Worm (Caenorhabditis elegans) whole organism, L4 larva: ENCODE results near the gene ttr-27.

Experiments used
- F37D6.2 ChIP-seq: sonication (generic microtip); optimal IDR thresholded peaks from 2 replicates; lab custom pipeline; 2016; ENCODE audit warnings: mild to moderate bottlenecking, missing genetic modification characterization, missing compliant biosample characterization
- T20F7.1 ChIP-seq: fragments of 200-800 bp; sonication (Bioruptor generic); optimal IDR thresholded peaks from 2 replicates; lab custom pipeline; 2018; ENCODE audit warnings: mild to moderate bottlenecking, missing genetic modification characterization, missing compliant biosample characterization
- ZK337.2 ChIP-seq: fragments of 200-800 bp; sonication (Bioruptor generic); IDR thresholded peaks from 2 replicates; pipeline ENCODE4 v1.3.6; 2022; ENCODE audit warnings: missing genetic modification reagents, missing genetic modification characterization, missing compliant biosample characterization
- aha-1 ChIP-seq: fragments of 150-350 bp; peaks from one replicate; lab custom pipeline; 2014; ENCODE audit warnings: missing biosample characterization, missing genetic modification characterization
- ceh-44 ChIP-seq: fragments of 200-800 bp; sonication (Bioruptor generic); IDR thresholded peaks from 2 replicates; pipeline ENCODE4 v1.3.6; 2022; ENCODE audit warnings: missing genetic modification reagents, missing genetic modification characterization, missing compliant biosample characterization
- ceh-82 ChIP-seq: sonication (generic microtip); optimal IDR thresholded peaks from 2 replicates; lab custom pipeline; 2017; ENCODE audit warnings: missing biosample characterization, missing genetic modification characterization
- daf-12 ChIP-seq: fragments of 150-350 bp; optimal IDR thresholded peaks from 2 replicates; lab custom pipeline; 2014; ENCODE audit warnings: missing biosample characterization, missing genetic modification reagents, missing genetic modification characterization
- daf-16 ChIP-seq, 3 experiments: sonication (generic microtip); optimal IDR thresholded peaks; 2 replicates each; lab custom pipeline; 2016 to 2017; ENCODE audit warnings: missing genetic modification characterization in 3 of 3, missing genetic modification reagents in 3 of 3, mild to moderate bottlenecking in 2 of 3, missing compliant biosample characterization in 2 of 3, missing biosample characterization in 1 of 3, moderate library complexity in 1 of 3
- daf-19 ChIP-seq: fragments of 200-800 bp; sonication (Bioruptor generic); conservative IDR thresholded peaks from 2 replicates; pipeline ENCODE4 v1.3.6; 2022; ENCODE audit warnings: missing genetic modification characterization, missing compliant biosample characterization
- dmd-6 ChIP-seq: fragments of 200-800 bp; sonication (Bioruptor generic); IDR thresholded peaks from 2 replicates; pipeline ENCODE4 v1.3.6; 2022; ENCODE audit warnings: missing genetic modification reagents, missing genetic modification characterization, missing compliant biosample characterization
- dmd-8 ChIP-seq: fragments of 200-800 bp; sonication (Bioruptor generic); IDR thresholded peaks from 2 replicates; pipeline ENCODE4 v1.3.6; 2022; ENCODE audit warnings: missing genetic modification characterization, missing compliant biosample characterization
- dve-1 ChIP-seq: sonication (generic microtip); optimal IDR thresholded peaks from 2 replicates; lab custom pipeline; 2017; ENCODE audit warnings: antibody characterized with exemption, mild to moderate bottlenecking, missing genetic modification characterization, missing compliant biosample characterization; ENCODE audit not compliant: insufficient read depth
- egl-27 ChIP-seq: sonication (generic microtip); optimal IDR thresholded peaks from 3 replicates; lab custom pipeline; 2017; ENCODE audit warnings: missing biosample characterization, missing genetic modification reagents, missing genetic modification characterization
- fkh-10 ChIP-seq: fragments of 150-350 bp; optimal IDR thresholded peaks from 2 replicates; lab custom pipeline; 2014; ENCODE audit warnings: missing biosample characterization, missing genetic modification reagents, missing genetic modification characterization
- hlh-11 ChIP-seq: fragments of 200-800 bp; sonication (Bioruptor generic); optimal IDR thresholded peaks from 2 replicates; lab custom pipeline; 2018; ENCODE audit warnings: mild to moderate bottlenecking, missing genetic modification characterization, missing compliant biosample characterization
- hlh-30 ChIP-seq: sonication (generic microtip); optimal IDR thresholded peaks from 2 replicates; lab custom pipeline; 2017; ENCODE audit warnings: antibody characterized with exemption, mild to moderate bottlenecking, missing genetic modification characterization, missing compliant biosample characterization; ENCODE audit not compliant: insufficient read depth
- lin-1 ChIP-seq: fragments of 200-800 bp; sonication (Bioruptor generic); IDR thresholded peaks from 2 replicates; pipeline ENCODE4 v1.3.6; 2022; ENCODE audit warnings: missing genetic modification reagents, missing genetic modification characterization, missing compliant biosample characterization
- madf-5 ChIP-seq, 2 experiments: fragments of 200-800 bp; sonication (Bioruptor generic); IDR thresholded peaks; 2 replicates each; pipeline ENCODE4 v1.3.6; 2022; ENCODE audit warnings: missing compliant biosample characterization in 2 of 2, missing genetic modification characterization in 2 of 2
- madf-9 ChIP-seq: fragments of 200-800 bp; sonication (Bioruptor generic); conservative IDR thresholded peaks from 2 replicates; pipeline ENCODE4 v1.3.6; 2022; ENCODE audit warnings: missing genetic modification reagents, missing genetic modification characterization, missing compliant biosample characterization
- mdt-29 ChIP-seq: fragments of 200-800 bp; sonication (Bioruptor generic); IDR thresholded peaks from 2 replicates; pipeline ENCODE4 v1.3.6; 2022; ENCODE audit warnings: missing genetic modification reagents, missing genetic modification characterization, missing compliant biosample characterization
- mxl-3 ChIP-seq: fragments of 200-800 bp; sonication (Bioruptor generic); optimal IDR thresholded peaks from 2 replicates; lab custom pipeline; 2018; ENCODE audit warnings: mild to moderate bottlenecking, missing genetic modification characterization, missing compliant biosample characterization
- nhr-28 ChIP-seq: fragments of 150-350 bp; optimal IDR thresholded peaks from 2 replicates; lab custom pipeline; 2014; ENCODE audit warnings: missing biosample characterization, missing genetic modification characterization
- nhr-6 ChIP-seq: fragments of 150-350 bp; optimal IDR thresholded peaks from 2 replicates; lab custom pipeline; 2014; ENCODE audit warnings: missing biosample characterization, missing genetic modification characterization
- nhr-77 ChIP-seq: fragments of 150-350 bp; optimal IDR thresholded peaks from 2 replicates; lab custom pipeline; 2014; ENCODE audit warnings: missing biosample characterization, missing genetic modification characterization
- php-3 ChIP-seq: fragments of 200-800 bp; sonication (Bioruptor generic); IDR thresholded peaks from 2 replicates; pipeline ENCODE4 v1.3.6; 2022; ENCODE audit warnings: missing genetic modification reagents, missing genetic modification characterization, missing compliant biosample characterization
- pqm-1 ChIP-seq: sonication (generic microtip); optimal IDR thresholded peaks from 2 replicates; lab custom pipeline; 2017; ENCODE audit warnings: missing biosample characterization, missing genetic modification characterization
- skn-1 ChIP-seq: fragments of 150-350 bp; optimal IDR thresholded peaks from 2 replicates; lab custom pipeline; 2014; ENCODE audit warnings: missing biosample characterization, missing genetic modification characterization
- unc-62 ChIP-seq, 3 experiments: fragments of 150-350 bp in 1 of 3; sonication (generic microtip); optimal IDR thresholded peaks in 2 of 3; peaks in 1 of 3; 1 replicate in 1 of 3; 2 replicates in 2 of 3; lab custom pipeline; 2014 to 2017; ENCODE audit warnings: missing biosample characterization in 3 of 3, missing genetic modification characterization in 3 of 3, missing genetic modification reagents in 3 of 3, missing genotype in 1 of 3
- zfp-3 ChIP-seq: fragments of 200-800 bp; sonication (Bioruptor generic); conservative IDR thresholded peaks from 2 replicates; pipeline ENCODE4 v1.3.6; 2022; ENCODE audit warnings: missing genetic modification reagents, missing genetic modification characterization, missing compliant biosample characterization
- ztf-7 ChIP-seq: fragments of 150-350 bp; optimal IDR thresholded peaks from 2 replicates; lab custom pipeline; 2014; ENCODE audit warnings: missing biosample characterization, missing genetic modification characterization

ttr-27 gene

ce11 chrV:12928929-12929532 lies 25.1 kb upstream of the ttr-27 start, which contains the start of gene T16G1.2:
Gene T16G1.2 (plus strand): TSS chrV:12929482.
- TF ChIP-seq unc-62 (GFP tag; optimal IDR thresholded peaks at IDR 0.05 in 1 of 2; lab: Kevin White, UChicago) (peak in 1 of 2 experiments; percentile 11), unc-62 (tag; optimal IDR thresholded peaks at IDR 0.05; lab: Kevin White, UChicago) (no peak), egl-27 (tag; lab: Kevin White, UChicago) (no peak)

- TF ChIP-seq skn-1 (no peak), dmd-8 (GFP tag; lab: Robert Waterston, UW) (0 out of 2 replicates have a peak, but pooled peaks have one; percentile 29), zfp-3 (GFP tag; lab: Robert Waterston, UW) (0 out of 2 replicates have a peak, but pooled peaks have one; percentile 17)
Measured at ce11 chrV:12924128-12924527, 20.2 kb upstream of the ttr-27 start, which contains the start of gene pqn-67. Gene pqn-67 (plus strand): TSS chrV:12924428.

- no peak for TF ChIP-seq daf-16 (GFP tag; optimal IDR thresholded peaks at IDR 0.05; lab: Kevin White, UChicago)
- TF ChIP-seq daf-16 (tag; optimal IDR thresholded peaks at IDR 0.05; lab: Kevin White, UChicago), result peak; percentile 36
- TF ChIP-seq daf-12 (tag; lab: Kevin White, UChicago), result no peak
- peak; percentile 6 for TF ChIP-seq nhr-6 (tag; lab: Kevin White, UChicago)
- no peak for TF ChIP-seq madf-5 (GFP tag; IDR thresholded peaks at IDR 0.05; lab: Robert Waterston, UW)
- no peak for TF ChIP-seq mdt-29 (GFP tag; lab: Robert Waterston, UW)
- TF ChIP-seq ZK337.2 (GFP tag; lab: Robert Waterston, UW), result no peak
- no peak for TF ChIP-seq fkh-10
- TF ChIP-seq lin-1 (GFP tag; lab: Robert Waterston, UW), result no peak
- TF ChIP-seq hlh-30, result no peak
- no peak for TF ChIP-seq ceh-82 (tag; lab: Kevin White, UChicago)
- TF ChIP-seq F37D6.2 (tag; lab: Kevin White, UChicago), result no peak
- TF ChIP-seq aha-1 (tag; lab: Kevin White, UChicago), result peak; percentile 61
- peak; percentile 64 for TF ChIP-seq nhr-28 (tag; lab: Kevin White, UChicago)
- TF ChIP-seq ceh-44 (GFP tag; lab: Robert Waterston, UW), result no peak
Measured at ce11 chrV:12922308-12922707, 18.4 kb upstream of the ttr-27 start, which contains the start of gene dhrs-4. Gene dhrs-4 (plus strand): TSS chrV:12922608.

ce11 chrV:12921680-12922079 lies 17.8 kb upstream of the ttr-27 start:
- TF ChIP-seq daf-19 (GFP tag; lab: Robert Waterston, UW), result no peak
- peak; percentile 76 for TF ChIP-seq pqm-1 (tag; lab: Kevin White, UChicago)
- TF ChIP-seq daf-16 (GFP tag; optimal IDR thresholded peaks at IDR 0.05; lab: Kevin White, UChicago), result no peak
- peak; percentile 68 for TF ChIP-seq daf-16 (tag; optimal IDR thresholded peaks at IDR 0.05; lab: Kevin White, UChicago)
- peak; percentile 76 for TF ChIP-seq hlh-11 (tag; lab: Kevin White, UChicago)
- no peak for TF ChIP-seq ceh-44 (GFP tag; lab: Robert Waterston, UW)
- no peak for TF ChIP-seq madf-9 (GFP tag; lab: Robert Waterston, UW)
- peak; percentile 61 for TF ChIP-seq dve-1 (tag; lab: Kevin White, UChicago)
- TF ChIP-seq mxl-3 (GFP tag; lab: Kevin White, UChicago), result peak; percentile 37
- peak in 1 of 2 experiments; percentile 63 for TF ChIP-seq unc-62 (GFP tag; optimal IDR thresholded peaks at IDR 0.05 in 1 of 2; lab: Kevin White, UChicago)
- TF ChIP-seq unc-62 (tag; optimal IDR thresholded peaks at IDR 0.05; lab: Kevin White, UChicago), result no peak
- peak; percentile 87 for TF ChIP-seq nhr-28 (tag; lab: Kevin White, UChicago)
- TF ChIP-seq php-3 (GFP tag; lab: Robert Waterston, UW), result peak; percentile 52; the same call in 1 of the 2 replicates
- TF ChIP-seq nhr-77 (tag; lab: Kevin White, UChicago), result peak; percentile 25
- peak; percentile 88 for TF ChIP-seq dmd-6
- peak; percentile 31 for TF ChIP-seq ztf-7 (tag; lab: Kevin White, UChicago)
- peak; percentile 54 for TF ChIP-seq hlh-30
- TF ChIP-seq nhr-6 (tag; lab: Kevin White, UChicago), result peak; percentile 48
- TF ChIP-seq T20F7.1 (GFP tag; lab: Kevin White, UChicago), result no peak
- TF ChIP-seq, all 104 proteins: peak for 13
